Fruit fly (Drosophila melanogaster): ENCODE measurements around the gene hob.

hob gene

dm6 chr3L:3247130-3248065, 28.7 kb upstream of the hob start, which contains the start of gene CG43389:
CG43389 (plus strand) TSS chr3L:3248015.
- no peak for TF ChIP-seq CG17801 (GFP tag; optimal IDR thresholded peaks at IDR 0.05; ENCODE audit: partially characterized antibody)

- TF ChIP-seq CG17801 (GFP tag; optimal IDR thresholded peaks at IDR 0.05; ENCODE audit: partially characterized antibody): peak; percentile 45
Observed at dm6 chr3L:3246378-3247129, 27.8 kb upstream of the hob start.

- no peak for TF ChIP-seq CG17801 (GFP tag; optimal IDR thresholded peaks at IDR 0.05; ENCODE audit: partially characterized antibody)
Observed at dm6 chr3L:3245189-3245588, 26.5 kb upstream of the hob start.

DNA sequence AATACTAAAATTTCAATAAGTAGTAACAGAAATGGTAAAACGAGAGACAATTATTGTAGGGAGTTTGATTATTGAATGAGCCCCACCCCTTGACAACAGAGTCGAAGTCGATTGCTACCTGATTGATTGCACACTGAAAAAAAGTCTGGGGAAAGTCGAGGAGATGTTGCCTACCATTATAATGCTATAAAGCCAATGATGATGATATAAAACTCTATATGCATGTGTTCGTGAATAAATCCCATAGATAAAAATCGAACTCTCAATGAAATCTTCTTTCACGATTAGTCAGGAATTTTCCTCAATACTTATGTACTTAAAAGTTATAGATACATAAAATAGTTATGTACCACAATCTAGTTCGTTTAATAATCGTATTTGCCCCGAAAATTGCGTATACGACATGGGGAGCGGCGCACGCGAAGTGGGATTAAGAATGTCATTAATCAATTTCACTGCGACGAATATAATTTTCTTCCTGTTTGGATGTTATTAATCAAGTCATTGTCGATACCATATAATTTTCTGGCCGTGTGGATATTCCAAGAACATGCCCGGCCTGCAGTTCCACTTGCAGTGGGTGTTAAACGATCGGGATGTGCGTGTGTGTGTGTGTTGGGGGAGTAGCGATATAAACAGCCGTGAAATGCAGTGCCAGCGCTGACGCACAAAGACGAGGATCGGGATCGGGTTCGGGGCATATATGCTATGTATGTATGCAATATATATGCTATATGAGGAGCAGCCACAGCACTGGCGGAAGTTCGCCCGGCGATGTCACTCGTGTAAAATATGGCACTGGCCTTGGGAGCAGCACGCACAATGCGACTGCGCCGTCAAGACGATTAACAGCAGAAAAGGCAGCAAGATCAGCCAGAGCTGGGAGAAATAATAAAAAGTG, 25.8 kb upstream of the hob start, which contains the start of gene CG12078:
CG12078 (minus strand) TSS at position 51 of the 901 bp plus-strand sequence.
- TF ChIP-seq CG17801 (GFP tag; optimal IDR thresholded peaks at IDR 0.05; ENCODE audit: partially characterized antibody): no peak

DNA sequence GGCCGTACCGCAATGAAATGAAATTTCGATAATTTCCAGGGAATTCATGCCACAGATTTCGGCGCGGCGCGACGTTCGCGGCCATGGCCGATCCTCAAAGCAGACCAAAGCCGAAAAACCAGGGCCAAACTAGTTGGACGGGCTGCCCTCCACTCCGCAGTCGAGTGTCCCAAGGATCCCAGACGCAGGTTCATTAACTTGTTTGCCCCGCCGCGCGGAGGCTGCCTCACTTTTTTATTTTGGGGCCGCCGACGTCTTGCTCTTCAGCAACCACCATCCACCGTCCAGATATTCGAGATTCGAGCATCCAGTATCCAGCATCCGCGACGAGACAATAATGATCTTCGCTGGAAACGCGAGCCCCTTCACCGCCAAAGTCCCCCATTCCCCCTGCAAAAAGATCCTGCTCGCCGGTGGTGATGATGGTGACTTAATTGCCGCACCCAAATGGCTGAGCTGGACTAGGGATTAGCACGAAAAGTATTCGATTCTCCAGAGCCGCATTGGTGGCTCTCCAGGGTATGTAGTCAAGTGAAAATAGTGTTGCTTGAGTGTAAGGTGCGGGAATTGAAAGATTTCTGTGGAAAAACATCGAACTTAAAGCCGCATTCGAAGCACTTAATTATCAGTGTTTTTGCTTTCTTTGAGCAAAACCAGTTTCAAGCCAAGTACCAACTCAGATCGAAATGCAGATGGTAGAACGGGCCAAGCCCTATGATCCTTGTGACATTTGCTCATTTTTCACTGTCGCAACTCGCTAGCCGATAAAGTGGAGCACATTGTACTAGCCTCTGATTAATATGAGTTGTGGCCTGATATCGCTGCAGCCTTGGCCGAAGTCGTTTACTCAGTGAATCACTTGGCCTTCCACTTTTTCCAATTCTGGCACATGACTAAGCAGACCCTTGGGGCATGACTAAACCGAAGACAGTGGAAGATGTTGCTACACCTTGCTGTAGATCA, 23.7 kb upstream of the hob start:
- no peak for TF ChIP-seq CG17801 (GFP tag; optimal IDR thresholded peaks at IDR 0.05; ENCODE audit: partially characterized antibody)

DNA sequence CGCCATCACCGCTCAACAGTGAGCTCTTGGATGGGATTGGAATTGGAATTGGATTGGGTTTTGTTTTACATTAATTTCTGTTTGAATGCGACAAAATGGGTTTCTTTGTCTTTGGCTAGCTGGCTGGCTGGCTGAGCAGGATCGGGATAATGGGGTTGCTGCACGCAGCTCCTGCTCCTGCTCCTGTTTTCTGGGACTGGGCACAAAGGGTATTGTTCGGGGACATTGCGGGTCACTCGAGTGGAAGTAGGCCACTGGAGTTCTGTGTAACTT, 22.6 kb upstream of the hob start:
- TF ChIP-seq CG17801 (GFP tag; optimal IDR thresholded peaks at IDR 0.05; ENCODE audit: partially characterized antibody): no peak

DNA sequence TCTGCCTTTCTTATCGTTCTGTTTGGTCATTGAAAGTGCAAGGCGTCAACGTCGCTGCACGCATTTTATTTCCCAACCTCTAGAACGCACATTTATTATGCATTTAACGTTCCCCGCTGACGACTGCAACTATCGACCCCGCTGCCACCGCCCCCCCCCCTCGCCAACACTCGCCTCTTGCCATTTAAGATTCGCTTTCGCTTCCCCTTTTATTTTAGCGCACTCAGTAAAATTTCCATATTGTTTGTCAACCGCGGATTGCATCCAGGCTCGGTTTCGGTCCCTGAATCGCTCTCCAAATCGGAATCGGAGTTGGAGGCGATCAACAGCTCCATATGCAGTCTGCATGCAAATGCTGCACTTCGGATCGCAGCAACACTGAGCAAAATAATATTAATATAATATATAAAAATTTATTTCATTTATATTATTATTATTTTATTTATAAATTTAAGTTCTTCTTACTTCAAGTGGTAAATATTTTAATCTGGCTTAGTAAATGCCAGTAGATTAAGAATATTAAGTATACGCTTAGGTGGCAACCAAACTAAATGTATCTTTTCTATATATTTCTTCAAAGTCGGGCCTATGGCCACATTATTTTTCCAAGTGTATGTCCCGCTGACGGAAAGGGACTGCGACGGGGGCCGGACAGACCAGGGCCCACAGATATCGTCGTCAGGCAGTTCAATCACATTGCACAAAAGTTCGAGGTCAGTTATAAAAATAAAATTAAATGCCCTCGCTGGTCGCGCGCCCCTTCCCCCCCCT, 22.1 kb upstream of the hob start:
- TF ChIP-seq CG17801 (GFP tag; optimal IDR thresholded peaks at IDR 0.05; ENCODE audit: partially characterized antibody): no peak

DNA sequence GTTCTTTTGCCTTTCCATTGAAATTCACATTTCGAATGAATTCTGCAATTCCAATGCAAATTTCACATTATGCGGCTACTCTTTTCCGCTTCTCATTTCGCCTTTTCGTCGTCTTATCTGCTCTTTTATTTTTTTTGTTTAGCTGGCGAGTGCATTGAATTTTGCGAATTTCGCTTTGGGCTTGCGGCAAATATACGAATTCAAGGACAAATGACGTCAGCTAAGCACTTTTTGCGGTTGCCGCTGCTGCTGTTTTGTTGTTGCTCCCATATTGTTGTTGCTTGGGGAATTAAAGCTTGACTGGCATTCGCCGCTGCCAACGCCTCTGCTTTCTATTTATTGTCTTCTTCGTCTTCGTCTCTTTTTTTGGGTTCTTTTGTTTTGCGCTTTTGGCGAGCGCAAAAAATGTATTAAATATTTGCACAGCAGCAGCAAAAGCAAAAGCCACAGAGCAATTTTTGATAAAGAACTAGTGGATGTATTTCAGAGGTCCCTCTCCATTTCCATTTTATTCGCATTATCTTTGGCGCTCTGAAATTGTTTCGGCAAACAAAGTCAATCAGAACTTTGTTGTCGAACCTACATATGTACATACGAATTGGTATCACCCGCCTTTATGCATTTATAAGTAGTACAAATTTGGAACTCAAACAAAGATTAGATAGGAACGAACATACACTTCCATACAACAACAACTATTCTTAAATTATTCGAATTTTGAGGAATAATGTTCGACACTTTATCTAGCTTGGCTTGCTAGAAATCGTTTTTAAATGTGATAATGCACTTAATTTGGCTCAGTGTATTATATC, 21.3 kb upstream of the hob start:
- peak; percentile 42 for TF ChIP-seq CG17801 (GFP tag; optimal IDR thresholded peaks at IDR 0.05; ENCODE audit: partially characterized antibody)

DNA sequence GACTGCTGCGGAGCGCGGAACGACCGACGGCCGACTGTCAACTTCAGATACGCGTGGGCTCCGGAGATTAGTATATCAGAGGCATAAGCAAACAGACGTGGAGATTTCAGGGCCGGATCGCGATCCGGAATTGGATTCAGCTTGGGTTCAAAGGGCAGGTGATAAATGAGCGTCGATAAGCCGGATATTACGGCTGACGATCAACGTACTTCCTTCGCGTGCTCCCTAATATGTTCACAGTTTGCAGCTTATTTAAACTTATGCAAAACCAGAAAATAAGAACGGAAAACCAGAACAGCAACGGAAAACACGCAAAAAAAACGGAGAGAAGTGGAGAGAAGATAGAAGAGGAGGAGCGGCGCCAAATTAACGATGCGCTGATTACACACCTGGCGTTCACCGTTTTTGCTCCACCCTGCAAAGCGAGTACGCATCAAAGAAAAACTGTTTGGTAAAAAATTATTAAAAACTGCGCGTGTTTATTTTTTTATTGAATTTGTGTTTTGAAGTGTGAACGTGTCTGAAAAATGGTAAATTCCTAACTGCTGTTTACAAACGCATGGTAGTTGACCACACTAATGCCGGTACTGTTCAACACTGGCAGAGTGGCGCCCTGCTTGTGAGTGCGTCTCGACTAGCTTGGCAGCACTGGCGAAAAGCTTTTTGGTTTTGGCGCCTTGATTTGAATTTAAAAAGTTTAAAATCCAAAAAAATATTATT, 20.5 kb upstream of the hob start, which contains the start of gene CG17746:
CG17746 (minus strand) TSS at position 546 of the 720 bp plus-strand sequence.
- no peak for TF ChIP-seq CG17801 (GFP tag; optimal IDR thresholded peaks at IDR 0.05; ENCODE audit: partially characterized antibody)

dm6 chr3L:3236319-3236718, 17.6 kb upstream of the hob start:
- TF ChIP-seq CG17801 (GFP tag; optimal IDR thresholded peaks at IDR 0.05; ENCODE audit: partially characterized antibody): peak; percentile 22

DNA sequence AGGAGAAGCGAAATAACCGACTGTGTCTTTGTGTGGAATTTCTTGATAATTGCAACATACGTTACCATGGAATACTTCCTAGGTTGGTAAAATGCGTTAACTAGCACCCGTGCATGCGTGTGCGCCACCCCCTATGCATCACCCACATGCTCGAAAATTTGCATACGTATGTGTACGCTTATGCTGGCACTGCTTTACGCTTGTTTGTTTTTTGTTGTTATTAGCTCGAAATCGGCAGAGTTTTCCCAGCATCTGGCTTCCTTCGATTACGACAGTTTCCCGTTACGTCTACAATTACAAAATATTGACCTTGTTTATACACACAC, 7.7 kb upstream of the hob start:
- TF ChIP-seq CG17801 (GFP tag; optimal IDR thresholded peaks at IDR 0.05; ENCODE audit: partially characterized antibody): no peak

Measured in ovary, adult (tissue).